Worm (Caenorhabditis elegans) whole organism, L4/young adult: ENCODE results near the gene T10G3.1.

ENCODE experiments used
- dao-5 ChIP-seq: sonication (generic microtip); optimal IDR thresholded peaks from 2 replicates; lab custom pipeline; 2016; ENCODE audit warnings: missing genotype, missing genetic modification characterization, moderate library complexity, missing compliant biosample characterization
- him-1 ChIP-seq: sonication (generic microtip); optimal IDR thresholded peaks from 2 replicates; lab custom pipeline; 2016; ENCODE audit warnings: missing genotype, missing genetic modification reagents, missing genetic modification characterization, missing compliant biosample characterization

- TF ChIP-seq dao-5 (tag; lab: Kevin White, UChicago): no peak
- no peak for TF ChIP-seq him-1 (tag; lab: Kevin White, UChicago)
Measured at ce11 chrV:13476350-13476749, 2.9 kb upstream of the T10G3.1 start, which contains the start of gene T10G3.8.
